Worm (Caenorhabditis elegans) whole organism, L4 larva: ENCODE measurements around the gene T07C4.12.

Experiments
- F10B5.3 ChIP-seq: sonication (generic microtip); optimal IDR thresholded peaks from 2 replicates; lab custom pipeline; 2016; ENCODE audit warnings: mild to moderate bottlenecking, missing genetic modification characterization, missing compliant biosample characterization
- F44E2.7 ChIP-seq: fragments of 200-800 bp; sonication (Bioruptor generic); IDR thresholded peaks from 2 replicates; pipeline ENCODE4 v2.1.2; 2022; ENCODE audit warnings: missing genetic modification characterization, missing compliant biosample characterization
- R02D3.7 ChIP-seq: fragments of 150-350 bp; sonication (generic microtip); optimal IDR thresholded peaks from 3 replicates; lab custom pipeline; 2014; ENCODE audit warnings: missing biosample characterization, missing genetic modification characterization
- Y48G9A.11 ChIP-seq: fragments of 200-800 bp; sonication (Bioruptor generic); IDR thresholded peaks from 2 replicates; pipeline ENCODE4 v1.3.6; 2022; ENCODE audit warnings: missing genetic modification reagents, missing genetic modification characterization, missing compliant biosample characterization
- aha-1 ChIP-seq: fragments of 150-350 bp; peaks from one replicate; lab custom pipeline; 2014; ENCODE audit warnings: missing biosample characterization, missing genetic modification characterization
- ama-1 ChIP-seq: fragments of 150-350 bp; optimal IDR thresholded peaks from 2 replicates; lab custom pipeline; 2014; ENCODE audit warnings: inconsistent platforms, mixed read lengths
- arid-1 ChIP-seq: fragments of 200-800 bp; sonication (Bioruptor generic); conservative IDR thresholded peaks from 2 replicates; pipeline ENCODE4 v1.3.6; 2022; ENCODE audit warnings: missing genetic modification reagents, missing genetic modification characterization, missing compliant biosample characterization
- attf-4 ChIP-seq: sonication (generic microtip); optimal IDR thresholded peaks from 3 replicates; lab custom pipeline; 2017; ENCODE audit warnings: missing biosample characterization, missing genetic modification characterization
- ceh-28 ChIP-seq: fragments of 150-350 bp; optimal IDR thresholded peaks from 2 replicates; lab custom pipeline; 2014; ENCODE audit warnings: missing biosample characterization, missing genetic modification reagents, missing genetic modification characterization
- ceh-32 ChIP-seq: sonication (generic microtip); optimal IDR thresholded peaks from 2 replicates; lab custom pipeline; 2016; ENCODE audit warnings: mild to moderate bottlenecking, missing genetic modification characterization, missing compliant biosample characterization; ENCODE audit not compliant: poor library complexity
- cey-2 ChIP-seq: sonication (generic microtip); optimal IDR thresholded peaks from 3 replicates; lab custom pipeline; 2017; ENCODE audit warnings: missing genetic modification characterization, mild to moderate bottlenecking, missing compliant biosample characterization, antibody characterized with exemption, borderline replicate concordance; ENCODE audit not compliant: insufficient read depth
- ctbp-1 ChIP-seq: fragments of 200-800 bp; sonication (Bioruptor generic); IDR thresholded peaks from 2 replicates; pipeline ENCODE4 v1.3.6; 2022; ENCODE audit warnings: missing genetic modification reagents, missing genetic modification characterization, missing compliant biosample characterization
- daf-16 ChIP-seq, 3 experiments: sonication (generic microtip); optimal IDR thresholded peaks; 2 replicates each; lab custom pipeline; 2016 to 2017; ENCODE audit warnings: missing genetic modification characterization in 3 of 3, missing genetic modification reagents in 3 of 3, mild to moderate bottlenecking in 2 of 3, missing compliant biosample characterization in 2 of 3, missing biosample characterization in 1 of 3, moderate library complexity in 1 of 3
- dmd-6 ChIP-seq: fragments of 200-800 bp; sonication (Bioruptor generic); IDR thresholded peaks from 2 replicates; pipeline ENCODE4 v1.3.6; 2022; ENCODE audit warnings: missing genetic modification reagents, missing genetic modification characterization, missing compliant biosample characterization
- duxl-1 ChIP-seq: sonication (generic microtip); optimal IDR thresholded peaks from 2 replicates; lab custom pipeline; 2016; ENCODE audit warnings: mild to moderate bottlenecking, missing genetic modification characterization, moderate library complexity, missing compliant biosample characterization; ENCODE audit not compliant: poor library complexity
- dve-1 ChIP-seq: sonication (generic microtip); optimal IDR thresholded peaks from 2 replicates; lab custom pipeline; 2017; ENCODE audit warnings: antibody characterized with exemption, mild to moderate bottlenecking, missing genetic modification characterization, missing compliant biosample characterization; ENCODE audit not compliant: insufficient read depth
- egl-43 ChIP-seq: fragments of 200-800 bp; sonication (Bioruptor generic); IDR thresholded peaks from 2 replicates; pipeline ENCODE4 v1.3.6; 2022; ENCODE audit warnings: missing genetic modification reagents, missing genetic modification characterization, missing compliant biosample characterization
- gei-8 ChIP-seq: fragments of 200-800 bp; sonication (Bioruptor generic); optimal IDR thresholded peaks from 2 replicates; lab custom pipeline; 2018; ENCODE audit warnings: mild to moderate bottlenecking, missing genetic modification characterization, missing compliant biosample characterization
- hif-1 ChIP-seq, 2 experiments: sonication (generic microtip); optimal IDR thresholded peaks; 2 replicates each; lab custom pipeline; 2016 to 2017; ENCODE audit warnings: missing compliant biosample characterization in 2 of 2, missing genetic modification characterization in 2 of 2, missing genetic modification reagents in 2 of 2, missing genotype in 2 of 2, mild to moderate bottlenecking in 1 of 2
- hlh-11 ChIP-seq: fragments of 200-800 bp; sonication (Bioruptor generic); optimal IDR thresholded peaks from 2 replicates; lab custom pipeline; 2018; ENCODE audit warnings: mild to moderate bottlenecking, missing genetic modification characterization, missing compliant biosample characterization
- hlh-30 ChIP-seq: sonication (generic microtip); optimal IDR thresholded peaks from 2 replicates; lab custom pipeline; 2017; ENCODE audit warnings: antibody characterized with exemption, mild to moderate bottlenecking, missing genetic modification characterization, missing compliant biosample characterization; ENCODE audit not compliant: insufficient read depth
- hmg-1.1 ChIP-seq: fragments of 200-800 bp; sonication (Bioruptor generic); IDR thresholded peaks from 2 replicates; pipeline ENCODE4 v1.3.6; 2022; ENCODE audit warnings: missing genetic modification reagents, missing genetic modification characterization, missing compliant biosample characterization
- jun-1 ChIP-seq: fragments of 150-350 bp; optimal IDR thresholded peaks from 2 replicates; lab custom pipeline; 2014; ENCODE audit warnings: missing biosample characterization, missing genetic modification reagents, missing genetic modification characterization
- lin-1 ChIP-seq: fragments of 200-800 bp; sonication (Bioruptor generic); IDR thresholded peaks from 2 replicates; pipeline ENCODE4 v1.3.6; 2022; ENCODE audit warnings: missing genetic modification reagents, missing genetic modification characterization, missing compliant biosample characterization
- lin-13 ChIP-seq: fragments of 150-350 bp; optimal IDR thresholded peaks from 2 replicates; lab custom pipeline; 2014; ENCODE audit warnings: missing biosample characterization, missing genetic modification reagents, missing genetic modification characterization
- lin-15B ChIP-seq: fragments of 150-350 bp; sonication (generic microtip); optimal IDR thresholded peaks from 3 replicates; lab custom pipeline; 2014; ENCODE audit warnings: missing biosample characterization, missing genetic modification characterization
- lin-29 ChIP-seq: fragments of 200-800 bp; sonication (Bioruptor generic); IDR thresholded peaks from 2 replicates; pipeline ENCODE4 v1.3.6; 2022; ENCODE audit warnings: missing genetic modification reagents, missing genetic modification characterization, missing compliant biosample characterization
- madf-9 ChIP-seq: fragments of 200-800 bp; sonication (Bioruptor generic); conservative IDR thresholded peaks from 2 replicates; pipeline ENCODE4 v1.3.6; 2022; ENCODE audit warnings: missing genetic modification reagents, missing genetic modification characterization, missing compliant biosample characterization
- mdt-29 ChIP-seq: fragments of 200-800 bp; sonication (Bioruptor generic); IDR thresholded peaks from 2 replicates; pipeline ENCODE4 v1.3.6; 2022; ENCODE audit warnings: missing genetic modification reagents, missing genetic modification characterization, missing compliant biosample characterization
- nhr-42 ChIP-seq: fragments of 200-800 bp; sonication (Bioruptor generic); IDR thresholded peaks from 2 replicates; pipeline ENCODE4 v1.3.6; 2022; ENCODE audit warnings: missing genetic modification characterization, missing compliant biosample characterization
- nhr-6 ChIP-seq: fragments of 150-350 bp; optimal IDR thresholded peaks from 2 replicates; lab custom pipeline; 2014; ENCODE audit warnings: missing biosample characterization, missing genetic modification characterization
- nhr-77 ChIP-seq: fragments of 150-350 bp; optimal IDR thresholded peaks from 2 replicates; lab custom pipeline; 2014; ENCODE audit warnings: missing biosample characterization, missing genetic modification characterization
- pha-4 ChIP-seq, 2 experiments: fragments of 150-350 bp in 1 of 2; fragments of 200-800 bp in 1 of 2; sonication (Bioruptor generic) in 1 of 2; IDR thresholded peaks in 1 of 2; optimal IDR thresholded peaks in 1 of 2; 2 replicates each; pipeline versions ENCODE4 v1.3.6 to Lab custom; 2014 to 2022; ENCODE audit warnings: missing genetic modification characterization in 2 of 2, missing genetic modification reagents in 2 of 2, missing biosample characterization in 1 of 2, missing compliant biosample characterization in 1 of 2
- php-3 ChIP-seq: fragments of 200-800 bp; sonication (Bioruptor generic); IDR thresholded peaks from 2 replicates; pipeline ENCODE4 v1.3.6; 2022; ENCODE audit warnings: missing genetic modification reagents, missing genetic modification characterization, missing compliant biosample characterization
- pqm-1 ChIP-seq: sonication (generic microtip); optimal IDR thresholded peaks from 2 replicates; lab custom pipeline; 2017; ENCODE audit warnings: missing biosample characterization, missing genetic modification characterization
- saeg-2 ChIP-seq: fragments of 200-800 bp; sonication (Bioruptor generic); IDR thresholded peaks from 2 replicates; pipeline ENCODE4 v1.3.6; 2022; ENCODE audit warnings: missing genetic modification reagents, missing genetic modification characterization, missing compliant biosample characterization
- set-16 ChIP-seq: fragments of 200-800 bp; sonication (Bioruptor generic); IDR thresholded peaks from 2 replicates; pipeline ENCODE4 v1.3.6; 2022; ENCODE audit warnings: missing genetic modification reagents, missing genetic modification characterization, missing compliant biosample characterization
- snpc-4 ChIP-seq: fragments of 150-350 bp; optimal IDR thresholded peaks from 2 replicates; lab custom pipeline; 2014; ENCODE audit warnings: missing biosample characterization, missing genetic modification characterization
- spr-3 ChIP-seq: fragments of 200-800 bp; sonication (Bioruptor generic); optimal IDR thresholded peaks from 2 replicates; lab custom pipeline; 2018; ENCODE audit warnings: mild to moderate bottlenecking, missing genetic modification characterization, missing compliant biosample characterization
- tag-97 ChIP-seq: fragments of 200-800 bp; sonication (Bioruptor generic); IDR thresholded peaks from 2 replicates; pipeline ENCODE4 v1.3.6; 2022; ENCODE audit warnings: missing genetic modification characterization, missing compliant biosample characterization
- unc-130 ChIP-seq: sonication (generic microtip); optimal IDR thresholded peaks from 2 replicates; lab custom pipeline; 2016; ENCODE audit warnings: missing genetic modification reagents, missing genetic modification characterization, missing compliant biosample characterization
- unc-62 ChIP-seq, 3 experiments: fragments of 150-350 bp in 1 of 3; sonication (generic microtip); optimal IDR thresholded peaks in 2 of 3; peaks in 1 of 3; 1 replicate in 1 of 3; 2 replicates in 2 of 3; lab custom pipeline; 2014 to 2017; ENCODE audit warnings: missing biosample characterization in 3 of 3, missing genetic modification characterization in 3 of 3, missing genetic modification reagents in 3 of 3, missing genotype in 1 of 3
- zfp-3 ChIP-seq: fragments of 200-800 bp; sonication (Bioruptor generic); conservative IDR thresholded peaks from 2 replicates; pipeline ENCODE4 v1.3.6; 2022; ENCODE audit warnings: missing genetic modification reagents, missing genetic modification characterization, missing compliant biosample characterization
- zip-11 ChIP-seq: fragments of 200-800 bp; sonication (Bioruptor generic); IDR thresholded peaks from 2 replicates; pipeline ENCODE4 v1.3.6; 2022; ENCODE audit warnings: missing genetic modification characterization, missing compliant biosample characterization
- ztf-7 ChIP-seq: fragments of 150-350 bp; optimal IDR thresholded peaks from 2 replicates; lab custom pipeline; 2014; ENCODE audit warnings: missing biosample characterization, missing genetic modification characterization

Gene T07C4.12

ce11 chrIII:10329811-10330210 lies 2.6 kb downstream of the T07C4.12 start (continued):
- TF ChIP-seq mdt-29 (GFP tag; lab: Robert Waterston, UW) (no peak), ceh-32 (tag; lab: Kevin White, UChicago) (no peak), madf-9 (GFP tag; lab: Robert Waterston, UW) (no peak), unc-130 (GFP tag; lab: Kevin White, UChicago) (no peak), F44E2.7 (GFP tag; lab: Robert Waterston, UW) (no peak), egl-43 (no peak), tag-97 (GFP tag; lab: Robert Waterston, UW) (no peak), pqm-1 (tag; lab: Kevin White, UChicago) (peak; percentile 23), saeg-2 (GFP tag; lab: Robert Waterston, UW) (no peak), zip-11 (no peak), nhr-42 (no peak), nhr-77 (tag; lab: Kevin White, UChicago) (no peak), cey-2 (tag; lab: Kevin White, UChicago) (no peak), lin-15B (tag; lab: Kevin White, UChicago) (no peak), gei-8 (GFP tag; lab: Kevin White, UChicago) (no peak), lin-1 (GFP tag; lab: Robert Waterston, UW) (0 out of 2 replicates have a peak, but pooled peaks have one; percentile 7), duxl-1 (no peak), dve-1 (tag; lab: Kevin White, UChicago) (peak; percentile 63), spr-3 (no peak), ama-1 (lab: Kevin White, UChicago) (no peak), ztf-7 (tag; lab: Kevin White, UChicago) (no peak), hif-1 (tag; optimal IDR thresholded peaks at IDR 0.05; lab: Kevin White, UChicago) (peak in 1 of 2 experiments; percentile 46), lin-29 (GFP tag; lab: Robert Waterston, UW) (no peak), php-3 (GFP tag; lab: Robert Waterston, UW) (no peak), arid-1 (GFP tag; lab: Robert Waterston, UW) (no peak), lin-13 (GFP tag; lab: Kevin White, UChicago) (no peak), R02D3.7 (tag; lab: Kevin White, UChicago) (no peak), daf-16 (GFP tag; optimal IDR thresholded peaks at IDR 0.05; lab: Kevin White, UChicago) (peak in 1 of 2 experiments; percentile 61), daf-16 (tag; optimal IDR thresholded peaks at IDR 0.05; lab: Kevin White, UChicago) (peak; percentile 87), jun-1 (tag; lab: Kevin White, UChicago) (no peak), attf-4 (tag; lab: Kevin White, UChicago) (no peak), aha-1 (no peak)

- TF ChIP-seq unc-62 (GFP tag; optimal IDR thresholded peaks at IDR 0.05 in 1 of 2; lab: Kevin White, UChicago) (peak in 1 of 2 experiments; percentile 89), unc-62 (tag; optimal IDR thresholded peaks at IDR 0.05; lab: Kevin White, UChicago) (no peak), Y48G9A.11 (GFP tag; lab: Robert Waterston, UW) (0 out of 2 replicates have a peak, but pooled peaks have one; percentile 29), nhr-6 (tag; lab: Kevin White, UChicago) (peak; percentile 29), pha-4 (GFP tag; IDR thresholded peaks at IDR 0.05; lab: Robert Waterston, UW) (no peak), pha-4 (tag; optimal IDR thresholded peaks at IDR 0.05; lab: Kevin White, UChicago) (peak; percentile 49), saeg-2 (GFP tag; lab: Robert Waterston, UW) (no peak), dmd-6 (GFP tag; lab: Robert Waterston, UW) (peak; percentile 21; the same call in 1 of the 2 replicates), F10B5.3 (tag; lab: Kevin White, UChicago) (no peak), snpc-4 (no peak), ctbp-1 (GFP tag; lab: Robert Waterston, UW) (no peak), daf-16 (GFP tag; optimal IDR thresholded peaks at IDR 0.05; lab: Kevin White, UChicago) (no peak), daf-16 (tag; optimal IDR thresholded peaks at IDR 0.05; lab: Kevin White, UChicago) (peak; percentile 44), ceh-28 (tag; lab: Kevin White, UChicago) (no peak), hmg-1.1 (GFP tag; lab: Robert Waterston, UW) (no peak), hlh-30 (tag; lab: Kevin White, UChicago) (peak; percentile 32), hlh-11 (tag; lab: Kevin White, UChicago) (peak; percentile 0), dve-1 (tag; lab: Kevin White, UChicago) (peak; percentile 13), php-3 (GFP tag; lab: Robert Waterston, UW) (0 out of 2 replicates have a peak, but pooled peaks have one; percentile 7), zfp-3 (GFP tag; lab: Robert Waterston, UW) (no peak), set-16 (GFP tag; lab: Robert Waterston, UW) (peak; percentile 89)
These were observed 3.6 kb downstream of the T07C4.12 start for ce11 chrIII:10328565-10329541.
